Fruit fly (Drosophila melanogaster) Kc167 (cell line): ENCODE results near the gene eIF3a.

Experiments used
- Myc ChIP-seq: fragments of >200 bp; optimal IDR thresholded peaks from 2 replicates; lab custom pipeline; 2017; ENCODE audit warnings: missing external identifiers
- Sin3A ChIP-seq: fragments of >200 bp; optimal IDR thresholded peaks from 2 replicates; lab custom pipeline; 2018; ENCODE audit warnings: missing external identifiers
- h ChIP-seq: fragments of >200 bp; optimal IDR thresholded peaks from 3 replicates; lab custom pipeline; 2018; ENCODE audit warnings: missing external identifiers
- insv ChIP-seq: fragments of >200 bp; optimal IDR thresholded peaks from 3 replicates; lab custom pipeline; 2018; ENCODE audit warnings: missing external identifiers
- psq ChIP-seq: fragments of >200 bp; optimal IDR thresholded peaks from 2 replicates; lab custom pipeline; 2017; ENCODE audit warnings: missing external identifiers
- ttk ChIP-seq: sonication (Bioruptor generic); optimal IDR thresholded peaks from 2 replicates; lab custom pipeline; 2017; ENCODE audit warnings: missing external identifiers

The eIF3a gene

dm6 chr3R:4437817-4438216, 4.1 kb upstream of the eIF3a start:
- no peak for TF ChIP-seq h (lab: Kevin White, UChicago)
- TF ChIP-seq ttk: peak; percentile 93

dm6 chr3R:4437113-4437512, 3.4 kb upstream of the eIF3a start, which contains the start of the genes Lipt2 and CG14650:
Gene Lipt2, minus strand, starts transcription at chr3R:4437329.
Gene CG14650, plus strand, starts transcription at chr3R:4437387.
- TF ChIP-seq Sin3A (lab: Kevin White, UChicago): no peak
- no peak for TF ChIP-seq h (lab: Kevin White, UChicago)
- TF ChIP-seq ttk: no peak
- no peak for TF ChIP-seq insv (lab: Kevin White, UChicago)
- TF ChIP-seq psq (lab: Kevin White, UChicago): no peak

- TF ChIP-seq insv (lab: Kevin White, UChicago): no peak
- TF ChIP-seq Sin3A (lab: Kevin White, UChicago): no peak
- TF ChIP-seq ttk: no peak
- TF ChIP-seq Myc (lab: Kevin White, UChicago): no peak
- TF ChIP-seq psq (lab: Kevin White, UChicago): no peak
- no peak for TF ChIP-seq h (lab: Kevin White, UChicago)
These were observed 4.9 kb downstream of the eIF3a start, which contains the start of gene srl for dm6 chr3R:4428585-4429464. Gene srl, minus strand, starts transcription at chr3R:4429335.

- no peak for TF ChIP-seq insv (lab: Kevin White, UChicago)
- no peak for TF ChIP-seq psq (lab: Kevin White, UChicago)
- no peak for TF ChIP-seq ttk
- no peak for TF ChIP-seq h (lab: Kevin White, UChicago)
- no peak for TF ChIP-seq Sin3A (lab: Kevin White, UChicago)
- no peak for TF ChIP-seq Myc (lab: Kevin White, UChicago)
These were observed 7.0 kb downstream of the eIF3a start, which contains the start of gene CG31525 for dm6 chr3R:4426730-4427129. Gene CG31525, plus strand, starts transcription at chr3R:4427030.

dm6 chr3R:4419482-4419881, 14.2 kb downstream of the eIF3a start, which contains the start of gene CG32944:
Gene CG32944, minus strand, starts transcription at chr3R:4419578.
- TF ChIP-seq insv (lab: Kevin White, UChicago) (no peak), h (lab: Kevin White, UChicago) (no peak), Sin3A (lab: Kevin White, UChicago) (no peak), Myc (lab: Kevin White, UChicago) (no peak), ttk (no peak), psq (lab: Kevin White, UChicago) (no peak)

DNA sequence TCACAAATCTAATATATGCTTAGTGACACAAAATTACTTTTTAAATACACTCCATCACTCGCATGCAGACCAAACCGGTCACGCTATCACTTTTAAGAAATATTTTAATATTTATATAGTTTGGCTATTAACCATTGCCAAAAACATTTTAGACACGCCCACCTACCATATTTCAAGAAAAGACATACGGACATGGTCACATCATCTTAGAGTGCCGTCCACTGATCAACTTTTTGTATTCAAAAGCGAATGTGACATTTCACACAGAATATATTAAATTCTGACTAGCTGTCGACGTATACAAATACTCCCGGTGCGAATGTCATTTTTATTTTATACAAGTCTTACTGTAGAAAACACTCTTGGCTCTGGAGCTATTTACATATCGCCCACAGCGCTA, 17.6 kb downstream of the eIF3a start, which contains the start of gene CG31528:
TSS of gene CG31528 (plus strand) at position 301 of the 400 bp plus-strand sequence.
- no peak for TF ChIP-seq Sin3A (lab: Kevin White, UChicago)
- TF ChIP-seq Myc (lab: Kevin White, UChicago): no peak
- TF ChIP-seq psq (lab: Kevin White, UChicago): no peak

dm6 chr3R:4407325-4407724, 26.4 kb downstream of the eIF3a start:
- no peak for TF ChIP-seq h (lab: Kevin White, UChicago)
- no peak for TF ChIP-seq ttk
- no peak for TF ChIP-seq Sin3A (lab: Kevin White, UChicago)
- TF ChIP-seq insv (lab: Kevin White, UChicago): no peak
- TF ChIP-seq Myc (lab: Kevin White, UChicago): no peak
- no peak for TF ChIP-seq psq (lab: Kevin White, UChicago)

DNA sequence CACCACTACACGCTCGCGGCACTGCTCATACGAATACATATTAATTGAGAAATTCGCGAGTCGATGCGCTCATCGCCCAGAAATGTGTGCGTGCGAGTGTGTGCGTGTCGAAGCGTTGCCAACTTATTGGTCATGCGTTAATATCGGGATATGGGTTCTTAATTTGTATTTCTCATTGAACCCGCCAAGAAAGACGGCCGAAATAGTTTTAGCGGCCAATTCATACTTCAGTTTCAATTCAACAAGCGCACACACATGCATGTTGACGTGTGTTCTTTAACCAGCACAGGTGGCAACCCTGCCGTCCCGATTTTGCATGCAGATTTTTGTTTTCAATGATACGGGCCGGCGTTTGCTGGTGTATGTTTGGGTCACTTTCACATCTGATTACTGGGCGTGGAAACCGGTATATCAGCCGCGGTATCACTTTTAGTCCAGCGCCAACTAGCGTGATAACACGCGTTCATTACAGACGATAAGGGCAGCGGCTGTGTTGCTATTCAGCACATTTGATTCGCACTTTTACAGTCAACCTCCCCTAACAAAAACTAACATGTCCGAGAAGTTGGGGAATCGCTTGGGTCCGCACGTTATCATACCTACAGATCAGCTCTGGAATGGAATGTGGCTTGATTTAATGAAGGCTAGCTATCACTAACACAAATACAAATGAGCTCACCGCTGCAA, 29.8 kb downstream of the eIF3a start:
- no peak for TF ChIP-seq Sin3A (lab: Kevin White, UChicago)
- TF ChIP-seq insv (lab: Kevin White, UChicago): no peak
- TF ChIP-seq psq (lab: Kevin White, UChicago): no peak
- TF ChIP-seq Myc (lab: Kevin White, UChicago): no peak
- TF ChIP-seq h (lab: Kevin White, UChicago): no peak
- TF ChIP-seq ttk: no peak

DNA sequence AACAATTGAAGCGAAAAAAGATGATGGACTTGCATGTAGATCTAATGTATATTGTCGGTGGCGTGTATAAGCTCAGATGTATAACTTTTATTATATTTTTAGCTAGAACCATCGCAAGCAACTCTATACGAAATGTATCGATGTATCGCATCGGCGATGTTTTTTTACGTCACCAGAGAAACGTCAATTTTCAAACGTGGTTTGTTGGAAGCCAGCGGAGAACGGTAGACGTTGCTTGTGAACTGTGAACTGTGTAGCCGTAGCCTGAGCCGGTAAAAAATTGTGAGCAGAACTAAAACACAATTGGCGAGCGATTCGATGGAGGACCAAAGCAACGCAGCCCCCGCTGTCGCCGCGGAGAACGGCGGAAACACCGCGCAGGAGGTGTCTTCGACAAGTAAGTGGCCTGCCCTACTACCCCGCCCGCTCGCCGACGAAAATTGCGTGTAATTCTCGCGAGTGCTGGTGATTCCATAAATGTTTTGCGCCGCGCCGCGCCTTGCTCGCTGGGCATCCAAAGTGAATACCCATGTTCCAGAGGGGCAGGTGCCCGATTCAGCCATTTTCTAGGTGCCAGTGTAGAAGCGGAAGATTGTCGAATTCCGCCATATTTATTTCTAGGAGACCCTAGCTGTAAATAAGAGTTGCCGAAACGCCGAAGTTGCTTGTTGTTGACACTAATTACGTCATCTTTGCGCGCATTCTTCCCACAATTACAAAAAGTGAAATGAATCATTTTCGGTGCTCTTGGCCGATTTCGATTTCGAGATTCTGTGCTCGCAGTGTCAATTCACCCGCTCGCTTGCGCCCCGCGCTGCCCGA, 30.6 kb downstream of the eIF3a start, which contains the start of gene lost:
TSS of gene lost (plus strand) at position 193 of the 822 bp plus-strand sequence.
- TF ChIP-seq h (lab: Kevin White, UChicago): no peak
- no peak for TF ChIP-seq ttk
- TF ChIP-seq Sin3A (lab: Kevin White, UChicago): no peak
- TF ChIP-seq Myc (lab: Kevin White, UChicago): no peak
- no peak for TF ChIP-seq psq (lab: Kevin White, UChicago)
- TF ChIP-seq insv (lab: Kevin White, UChicago): no peak

dm6 chr3R:4401977-4402589, 31.6 kb downstream of the eIF3a start, which contains the start of gene CG9853:
Gene CG9853, minus strand, starts transcription at chr3R:4402027.
- TF ChIP-seq h (lab: Kevin White, UChicago): no peak
- no peak for TF ChIP-seq ttk
- TF ChIP-seq Myc (lab: Kevin White, UChicago): no peak
- TF ChIP-seq insv (lab: Kevin White, UChicago): no peak
- no peak for TF ChIP-seq psq (lab: Kevin White, UChicago)
- TF ChIP-seq Sin3A (lab: Kevin White, UChicago): no peak
